Fruit fly (Drosophila melanogaster) whole organism, embryonic: ENCODE measurements around the gene asun.

Experiments used
- Bgb ChIP-seq: fragments of 200-800 bp; sonication (Bioruptor generic); IDR thresholded peaks from 2 replicates; pipeline ENCODE4 v1.3.6; 2022; ENCODE audit warnings: missing biosample characterization, missing genetic modification characterization; ENCODE audit not compliant: partially characterized antibody
- CG11398 ChIP-seq: fragments of 200-800 bp; sonication (Bioruptor generic); optimal IDR thresholded peaks from 2 replicates; lab custom pipeline; 2016; ENCODE audit warnings: missing biosample characterization, missing genetic modification characterization
- CG12299 ChIP-seq: fragments of 200-800 bp; sonication (Bioruptor generic); optimal IDR thresholded peaks from 2 replicates; lab custom pipeline; 2018; ENCODE audit warnings: missing biosample characterization, mild to moderate bottlenecking, missing genetic modification characterization
- CG12769 ChIP-seq: fragments of 200-800 bp; sonication (Bioruptor generic); optimal IDR thresholded peaks from 2 replicates; lab custom pipeline; 2019; ENCODE audit warnings: missing biosample characterization, mild to moderate bottlenecking, missing genetic modification characterization, moderate library complexity
- CG13287 ChIP-seq: fragments of 200-800 bp; sonication (Bioruptor generic); IDR thresholded peaks from 2 replicates; pipeline ENCODE4 v1.3.6; 2022; ENCODE audit warnings: missing biosample characterization, missing genetic modification characterization; ENCODE audit not compliant: partially characterized antibody
- CG13424 ChIP-seq: fragments of 200-800 bp; sonication (Bioruptor generic); optimal IDR thresholded peaks from 2 replicates; lab custom pipeline; 2019; ENCODE audit warnings: missing biosample characterization, mild to moderate bottlenecking, missing genetic modification characterization, moderate library complexity
- CG16813 ChIP-seq: fragments of 200-800 bp; sonication (Bioruptor generic); IDR thresholded peaks from 3 replicates; pipeline ENCODE4 v1.3.6; 2022; ENCODE audit warnings: missing biosample characterization, missing genetic modification characterization; ENCODE audit not compliant: partially characterized antibody
- CG17359 ChIP-seq: fragments of 200-800 bp; sonication (Bioruptor generic); optimal IDR thresholded peaks from 3 replicates; lab custom pipeline; 2018; ENCODE audit warnings: missing biosample characterization, mild to moderate bottlenecking, missing genetic modification characterization, moderate library complexity
- CG17385 ChIP-seq: fragments of 200-800 bp; sonication (Bioruptor generic); optimal IDR thresholded peaks from 3 replicates; lab custom pipeline; 2018; ENCODE audit warnings: missing biosample characterization, mild to moderate bottlenecking, missing genetic modification characterization
- CG2116 ChIP-seq: fragments of 200-800 bp; sonication (Bioruptor generic); optimal IDR thresholded peaks from 3 replicates; lab custom pipeline; 2018; ENCODE audit warnings: missing biosample characterization, mild to moderate bottlenecking, missing genetic modification characterization
- CG2875 ChIP-seq: fragments of 200-800 bp; sonication (Bioruptor generic); optimal IDR thresholded peaks from 2 replicates; lab custom pipeline; 2017; ENCODE audit warnings: missing biosample characterization, mild to moderate bottlenecking, missing genetic modification characterization, missing genetic modification reagents
- CG31388 ChIP-seq: fragments of 200-800 bp; sonication (Bioruptor generic); optimal IDR thresholded peaks from 2 replicates; lab custom pipeline; 2016; ENCODE audit warnings: missing biosample characterization, missing genetic modification characterization
- CG32532 ChIP-seq: fragments of 200-800 bp; sonication (Bioruptor generic); IDR thresholded peaks from 2 replicates; pipeline ENCODE4 v1.3.6; 2022; ENCODE audit warnings: missing biosample characterization, missing genetic modification characterization
- CG33557 ChIP-seq: fragments of 200-800 bp; sonication (Bioruptor generic); optimal IDR thresholded peaks from 2 replicates; lab custom pipeline; 2019; ENCODE audit warnings: missing biosample characterization, mild to moderate bottlenecking, missing genetic modification characterization, moderate library complexity
- CG4360 ChIP-seq: fragments of 200-800 bp; sonication (Bioruptor generic); IDR thresholded peaks from 2 replicates; pipeline ENCODE4 v1.3.6; 2022; ENCODE audit warnings: missing biosample characterization, missing genetic modification characterization
- CG4617 ChIP-seq: fragments of 200-800 bp; sonication (Bioruptor generic); optimal IDR thresholded peaks from 3 replicates; lab custom pipeline; 2016; ENCODE audit warnings: missing biosample characterization, missing genetic modification characterization, borderline replicate concordance
- CG6175 ChIP-seq: fragments of 200-800 bp; sonication (Bioruptor generic); IDR thresholded peaks from 3 replicates; pipeline ENCODE4 v1.3.6; 2022; ENCODE audit warnings: missing biosample characterization, missing genetic modification characterization
- CG9437 ChIP-seq: fragments of 200-800 bp; sonication (Bioruptor generic); optimal IDR thresholded peaks from 2 replicates; lab custom pipeline; 2018; ENCODE audit warnings: missing biosample characterization, mild to moderate bottlenecking, missing genetic modification characterization
- Deaf1 ChIP-seq: fragments of 200-800 bp; optimal IDR thresholded peaks from 3 replicates; lab custom pipeline; 2019; ENCODE audit warnings: missing biosample characterization, mild to moderate bottlenecking, missing genetic modification characterization, moderate library complexity
- E2f1 ChIP-seq: fragments of 200-800 bp; sonication (Bioruptor generic); IDR thresholded peaks from 2 replicates; pipeline ENCODE4 v1.3.6; 2022; ENCODE audit warnings: missing biosample characterization, missing genetic modification characterization
- GATAe ChIP-seq: fragments of 200-800 bp; sonication (Bioruptor generic); conservative IDR thresholded peaks from 2 replicates; pipeline ENCODE4 v1.3.6; 2022; ENCODE audit warnings: missing biosample characterization, missing genetic modification characterization
- HLHmδ ChIP-seq: fragments of 200-800 bp; sonication (Bioruptor generic); optimal IDR thresholded peaks from 2 replicates; lab custom pipeline; 2018; ENCODE audit warnings: missing biosample characterization, mild to moderate bottlenecking, missing genetic modification characterization, moderate library complexity
- Hr78 ChIP-seq, 2 experiments: fragments of 200-800 bp in 1 of 2; fragments of >200 bp in 1 of 2; sonication (Bioruptor generic) in 1 of 2; optimal IDR thresholded peaks; 2 replicates each; lab custom pipeline; 2017 to 2019; ENCODE audit warnings: missing biosample characterization in 2 of 2, missing genetic modification characterization in 2 of 2, mild to moderate bottlenecking in 1 of 2, moderate library complexity in 1 of 2
- Lhr ChIP-seq: fragments of 200-800 bp; sonication (Bioruptor generic); optimal IDR thresholded peaks from 3 replicates; lab custom pipeline; 2017; ENCODE audit warnings: mild to moderate bottlenecking, missing biosample characterization, missing genetic modification reagents, missing genetic modification characterization
- Med ChIP-seq: fragments of 200-800 bp; sonication (Bioruptor generic); peaks from one replicate; lab custom pipeline; 2016; ENCODE audit warnings: missing biosample characterization, missing genetic modification characterization, mild to moderate bottlenecking, inconsistent platforms, moderate library complexity
- Pdp1 ChIP-seq, 2 experiments: fragments of 200-800 bp; sonication (Bioruptor generic); optimal IDR thresholded peaks; 3 replicates each; lab custom pipeline; 2016; ENCODE audit warnings: missing biosample characterization in 2 of 2, missing genetic modification characterization in 2 of 2, mild to moderate bottlenecking in 1 of 2, moderate library complexity in 1 of 2
- Side ChIP-seq: fragments of 200-800 bp; sonication (Bioruptor generic); optimal IDR thresholded peaks from 2 replicates; lab custom pipeline; 2016; ENCODE audit warnings: missing biosample characterization, missing genetic modification characterization
- Stat92E ChIP-seq, 3 experiments: fragments of >200 bp in 2 of 3; fragments of 200-800 bp in 1 of 3; sonication (Bioruptor generic) in 1 of 3; optimal IDR thresholded peaks; 2 replicates each; lab custom pipeline; 2017 to 2019; ENCODE audit warnings: missing biosample characterization in 3 of 3, missing genetic modification characterization in 3 of 3, mild to moderate bottlenecking in 1 of 3, moderate library complexity in 1 of 3
- Vsx1 ChIP-seq: fragments of 200-800 bp; sonication (Bioruptor generic); optimal IDR thresholded peaks from 2 replicates; lab custom pipeline; 2017; ENCODE audit warnings: missing biosample characterization, mild to moderate bottlenecking, missing genetic modification characterization, missing genetic modification reagents
- ash1 ChIP-seq: fragments of 200-800 bp; sonication (Bioruptor generic); optimal IDR thresholded peaks from 2 replicates; lab custom pipeline; 2018; ENCODE audit warnings: missing biosample characterization, mild to moderate bottlenecking, missing genetic modification characterization
- cwo ChIP-seq: fragments of 200-800 bp; sonication (Bioruptor generic); optimal IDR thresholded peaks from 3 replicates; lab custom pipeline; 2017; ENCODE audit warnings: missing biosample characterization, missing genetic modification characterization, mild to moderate bottlenecking, moderate library complexity, missing genetic modification reagents
- eyg ChIP-seq: fragments of 200-800 bp; sonication (Bioruptor generic); optimal IDR thresholded peaks from 3 replicates; lab custom pipeline; 2016; ENCODE audit warnings: missing biosample characterization, missing genetic modification characterization
- fd64A ChIP-seq: fragments of 200-800 bp; sonication (Bioruptor generic); optimal IDR thresholded peaks from 3 replicates; lab custom pipeline; 2018; ENCODE audit warnings: missing biosample characterization, mild to moderate bottlenecking, missing genetic modification characterization
- grn ChIP-seq: fragments of 200-800 bp; sonication (Bioruptor generic); optimal IDR thresholded peaks from 3 replicates; lab custom pipeline; 2017; ENCODE audit warnings: missing biosample characterization, missing genetic modification characterization
- gsb-n ChIP-seq: fragments of 200-800 bp; sonication (Bioruptor generic); optimal IDR thresholded peaks from 3 replicates; lab custom pipeline; 2018; ENCODE audit warnings: missing biosample characterization, mild to moderate bottlenecking, missing genetic modification characterization
- hkb ChIP-seq, 2 experiments: fragments of 200-800 bp in 1 of 2; fragments of >200 bp in 1 of 2; sonication (Bioruptor generic) in 1 of 2; IDR thresholded peaks in 1 of 2; optimal IDR thresholded peaks in 1 of 2; 2 replicates each; pipeline versions ENCODE4 v1.3.6 to Lab custom; 2017 to 2022; ENCODE audit warnings: missing biosample characterization in 1 of 2, missing genetic modification characterization in 1 of 2
- kah ChIP-seq: fragments of 200-800 bp; sonication (Bioruptor generic); optimal IDR thresholded peaks from 2 replicates; lab custom pipeline; 2018; ENCODE audit warnings: missing biosample characterization, mild to moderate bottlenecking, missing genetic modification characterization
- peb ChIP-seq: fragments of 200-800 bp; sonication (Bioruptor generic); IDR thresholded peaks from 2 replicates; pipeline ENCODE4 v1.3.6; 2022; ENCODE audit warnings: missing biosample characterization, missing genetic modification characterization
- pho ChIP-seq: fragments of 200-800 bp; sonication (Bioruptor generic); optimal IDR thresholded peaks from 2 replicates; lab custom pipeline; 2016; ENCODE audit warnings: missing biosample characterization, missing genetic modification characterization
- pros ChIP-seq: fragments of 200-800 bp; sonication (Bioruptor generic); optimal IDR thresholded peaks from 3 replicates; lab custom pipeline; 2019; ENCODE audit warnings: missing biosample characterization, mild to moderate bottlenecking, missing genetic modification characterization, moderate library complexity
- sd ChIP-seq: fragments of 200-800 bp; sonication (Bioruptor generic); optimal IDR thresholded peaks from 3 replicates; lab custom pipeline; 2018; ENCODE audit warnings: missing biosample characterization, mild to moderate bottlenecking, missing genetic modification characterization, moderate library complexity
- sens-2 ChIP-seq: fragments of 200-800 bp; sonication (Bioruptor generic); IDR thresholded peaks from 2 replicates; pipeline ENCODE4 v1.3.6; 2022; ENCODE audit warnings: missing biosample characterization, missing genetic modification characterization
- seq ChIP-seq: fragments of 200-800 bp; sonication (Bioruptor generic); IDR thresholded peaks from 2 replicates; pipeline ENCODE4 v1.3.6; 2022; ENCODE audit warnings: missing biosample characterization, missing genetic modification characterization
- twi ChIP-seq: fragments of 200-800 bp; optimal IDR thresholded peaks from 2 replicates; lab custom pipeline; 2019; ENCODE audit warnings: missing biosample characterization, mild to moderate bottlenecking, missing genetic modification characterization, moderate library complexity
- wor ChIP-seq: fragments of 200-800 bp; sonication (Bioruptor generic); IDR thresholded peaks from 2 replicates; pipeline ENCODE4 v1.3.6; 2022; ENCODE audit warnings: missing biosample characterization, missing genetic modification characterization
- z ChIP-seq: fragments of 200-800 bp; sonication (Bioruptor generic); IDR thresholded peaks from 3 replicates; pipeline ENCODE4 v1.3.6; 2022; ENCODE audit warnings: missing biosample characterization, missing genetic modification characterization

asun gene

DNA sequence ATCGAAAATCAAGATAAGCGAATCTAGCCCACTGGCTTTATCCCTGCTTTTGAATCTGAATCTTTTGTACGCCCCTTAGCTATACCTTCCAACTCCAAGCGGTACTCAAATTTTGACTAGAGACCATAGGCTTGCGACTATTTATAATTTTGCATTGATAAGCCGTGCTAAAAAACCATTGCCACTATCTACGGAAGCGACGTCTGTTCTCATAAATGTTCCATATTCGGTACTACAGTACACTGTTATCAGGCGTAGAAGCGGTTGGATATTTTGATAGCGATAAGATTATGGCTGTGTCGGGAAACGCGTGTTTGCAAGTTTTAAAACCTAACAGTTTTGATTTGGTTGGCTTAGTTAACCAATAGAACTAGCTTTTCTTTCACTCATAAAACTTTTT lies 11.3 kb downstream of the asun start (continued):
- peak; percentile 62; the same call in 1 of the 2 replicates for TF ChIP-seq GATAe (GFP tag; lab: Robert Waterston, UW)
- peak; percentile 25 for TF ChIP-seq grn (GFP tag; lab: Kevin White, UChicago)
- TF ChIP-seq Vsx1: no peak
- no peak for TF ChIP-seq CG12299 (tag; lab: Kevin White, UChicago)
- TF ChIP-seq ash1 (GFP tag; lab: Kevin White, UChicago): peak; percentile 3
- TF ChIP-seq CG6175 (GFP tag; lab: Robert Waterston, UW): no peak
- no peak for TF ChIP-seq CG4617 (GFP tag; lab: Kevin White, UChicago)
- TF ChIP-seq wor (GFP tag; lab: Robert Waterston, UW): no peak
- no peak for TF ChIP-seq CG2875

DNA sequence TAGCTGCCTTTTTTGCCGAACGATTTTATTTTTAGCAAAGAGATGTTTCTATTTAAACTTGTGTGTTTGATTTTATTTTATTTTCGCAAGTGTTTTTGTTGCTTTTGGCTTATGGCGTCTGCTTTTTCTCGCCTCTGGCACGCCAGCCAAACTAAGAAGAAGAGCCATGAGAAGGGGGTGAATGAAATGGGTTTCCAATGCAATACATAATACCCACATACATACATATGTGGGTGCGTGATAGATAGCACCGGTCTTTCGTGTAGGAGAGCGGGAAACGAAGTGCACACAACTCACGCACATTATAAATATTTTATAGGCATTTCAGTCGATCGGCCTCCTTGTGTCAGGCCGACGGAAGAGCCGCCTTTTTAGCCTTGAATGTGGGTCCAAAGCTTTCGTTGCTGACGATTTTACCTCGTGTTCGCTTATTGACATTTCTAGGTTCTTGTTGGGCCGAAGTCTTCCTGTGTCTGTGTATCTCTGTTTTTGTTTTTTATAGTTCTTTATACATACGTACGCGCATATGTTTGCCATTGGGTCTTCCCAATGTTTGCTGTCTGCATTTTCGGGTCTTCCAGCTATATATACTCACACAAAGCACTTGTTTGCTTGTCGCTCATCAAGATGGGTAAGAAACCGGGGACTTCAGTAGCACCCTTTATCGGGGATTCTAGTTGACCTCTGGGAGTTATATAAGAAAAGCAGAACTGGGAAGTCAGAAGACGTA lies 12.0 kb downstream of the asun start:
- TF ChIP-seq CG33557 (GFP tag; lab: Kevin White, UChicago): peak; percentile 54
- no peak for TF ChIP-seq hkb (optimal IDR thresholded peaks at IDR 0.05; lab: Kevin White, UChicago)
- TF ChIP-seq hkb (GFP tag; IDR thresholded peaks at IDR 0.05; lab: Robert Waterston, UW): 0 out of 2 replicates have a peak, but pooled peaks have one; percentile 11
- TF ChIP-seq sens-2 (GFP tag; lab: Robert Waterston, UW): 0 out of 2 replicates have a peak, but pooled peaks have one; percentile 31
- no peak for TF ChIP-seq eyg (GFP tag; lab: Kevin White, UChicago)
- TF ChIP-seq CG31388 (GFP tag; lab: Kevin White, UChicago): no peak
- TF ChIP-seq CG13287 (GFP tag; lab: Robert Waterston, UW): no peak
- TF ChIP-seq z (GFP tag; lab: Robert Waterston, UW): no peak
- no peak for TF ChIP-seq CG16813
- TF ChIP-seq E2f1 (GFP tag; lab: Robert Waterston, UW): no peak
- TF ChIP-seq Pdp1 (GFP tag; optimal IDR thresholded peaks at IDR 0.05; lab: Kevin White, UChicago): peak in 1 of 2 experiments; percentile 56
- no peak for TF ChIP-seq Bgb (GFP tag; lab: Robert Waterston, UW)
- peak; percentile 39 for TF ChIP-seq sd (tag; lab: Kevin White, UChicago)
- peak; percentile 8 for TF ChIP-seq pros
- peak; percentile 39 for TF ChIP-seq HLHmδ (GFP tag; lab: Kevin White, UChicago)
- peak; percentile 75 for TF ChIP-seq Deaf1
- TF ChIP-seq CG9437: no peak
- TF ChIP-seq fd64A (GFP tag; lab: Kevin White, UChicago): peak; percentile 30
- TF ChIP-seq twi (tag; lab: Kevin White, UChicago): peak; percentile 76
- TF ChIP-seq CG4360: peak; percentile 33; the same call in 1 of the 2 replicates
- TF ChIP-seq gsb-n (tag; lab: Kevin White, UChicago): peak; percentile 26
- TF ChIP-seq CG11398 (GFP tag; lab: Kevin White, UChicago): peak; percentile 18
- no peak for TF ChIP-seq CG32532 (GFP tag; lab: Robert Waterston, UW)
- no peak for TF ChIP-seq pho
- TF ChIP-seq Stat92E (GFP tag; optimal IDR thresholded peaks at IDR 0.05; lab: Kevin White, UChicago): no peak
- peak; percentile 15 for TF ChIP-seq cwo
- no peak for TF ChIP-seq CG2116 (GFP tag; lab: Kevin White, UChicago)
- no peak for TF ChIP-seq peb (GFP tag; lab: Robert Waterston, UW)
- peak; percentile 64 for TF ChIP-seq Med (GFP tag; lab: Kevin White, UChicago)
- peak; percentile 1 for TF ChIP-seq CG12769 (tag; lab: Kevin White, UChicago)
- TF ChIP-seq CG17359 (tag; lab: Kevin White, UChicago): peak; percentile 3
- TF ChIP-seq seq (GFP tag; lab: Robert Waterston, UW): no peak
- TF ChIP-seq CG13424 (tag; lab: Kevin White, UChicago): no peak
- TF ChIP-seq CG17385 (GFP tag; lab: Kevin White, UChicago): peak; percentile 79
- TF ChIP-seq kah (GFP tag; lab: Kevin White, UChicago): peak; percentile 20
- TF ChIP-seq Hr78 (GFP tag; optimal IDR thresholded peaks at IDR 0.05; lab: Kevin White, UChicago): peak in 1 of 2 experiments; percentile 80
- peak; percentile 28 for TF ChIP-seq Side
- TF ChIP-seq Lhr: peak; percentile 2
